Worm (Caenorhabditis elegans): Measurements from ENCODE around the gene C53A5.17.

C53A5.17 gene

ce11 chrV:14506713-14507675, 13.9 kb downstream of the C53A5.17 start (continued):
- no peak for TF ChIP-seq unc-55 (GFP tag; optimal IDR thresholded peaks at IDR 0.05)
- no peak for TF ChIP-seq ztf-1 (GFP tag; conservative IDR thresholded peaks at IDR 0.05)
- TF ChIP-seq crh-2 (tag; optimal IDR thresholded peaks at IDR 0.05): no peak

ce11 chrV:14505745-14506214, 15.1 kb downstream of the C53A5.17 start:
- TF ChIP-seq ceh-16 (tag; optimal IDR thresholded peaks at IDR 0.05) (peak; percentile 89), egl-27 (tag; optimal IDR thresholded peaks at IDR 0.05) (peak; percentile 73), unc-39 (tag; optimal IDR thresholded peaks at IDR 0.05) (no peak), crh-2 (tag; optimal IDR thresholded peaks at IDR 0.05) (no peak), elt-1 (tag; optimal IDR thresholded peaks at IDR 0.05) (peak; percentile 85), gmeb-1 (tag; optimal IDR thresholded peaks at IDR 0.05) (peak; percentile 24), mdl-1 (tag; optimal IDR thresholded peaks at IDR 0.05) (peak in 1 of 2 experiments; percentile 4), sem-4 (tag; optimal IDR thresholded peaks at IDR 0.05) (peak; percentile 42), skn-1 (tag; optimal IDR thresholded peaks at IDR 0.05) (peak; percentile 28), nhr-25 (tag; optimal IDR thresholded peaks at IDR 0.05) (peak; percentile 48), mab-5 (tag; optimal IDR thresholded peaks at IDR 0.05) (no peak), sma-9 (GFP tag; optimal IDR thresholded peaks at IDR 0.05) (peak; percentile 40), sma-9 (tag; optimal IDR thresholded peaks at IDR 0.05) (no peak), nhr-21 (tag; optimal IDR thresholded peaks at IDR 0.05) (peak; percentile 85), mbf-1 (tag; optimal IDR thresholded peaks at IDR 0.05) (no peak), sma-3 (GFP tag; optimal IDR thresholded peaks at IDR 0.05) (peak; percentile 44), blmp-1 (tag; optimal IDR thresholded peaks at IDR 0.05; ENCODE audit: insufficient read depth) (peak; percentile 33), fos-1 (tag; optimal IDR thresholded peaks at IDR 0.05) (peak; percentile 90)

ce11 chrV:14504774-14505173, 16.1 kb downstream of the C53A5.17 start:
- TF ChIP-seq mab-5 (tag; optimal IDR thresholded peaks at IDR 0.05) (no peak), alr-1 (tag; optimal IDR thresholded peaks at IDR 0.05) (no peak), ama-1 (optimal IDR thresholded peaks at IDR 0.05) (no peak), gmeb-1 (tag; optimal IDR thresholded peaks at IDR 0.05) (no peak), fos-1 (tag; optimal IDR thresholded peaks at IDR 0.05) (peak; percentile 68), ztf-4 (tag; optimal IDR thresholded peaks at IDR 0.05) (no peak), nhr-21 (tag; optimal IDR thresholded peaks at IDR 0.05) (no peak), elt-1 (tag; optimal IDR thresholded peaks at IDR 0.05) (no peak), ceh-16 (tag; optimal IDR thresholded peaks at IDR 0.05) (peak; percentile 41), lsy-2 (tag; optimal IDR thresholded peaks at IDR 0.05) (no peak), lin-39 (tag; optimal IDR thresholded peaks at IDR 0.05) (no peak), Y55F3AM.14 (GFP tag; optimal IDR thresholded peaks at IDR 0.05) (no peak), nhr-6 (tag; optimal IDR thresholded peaks at IDR 0.05) (no peak), C34F6.9 (tag; optimal IDR thresholded peaks at IDR 0.05) (no peak), mbf-1 (tag; optimal IDR thresholded peaks at IDR 0.05) (no peak)

- TF ChIP-seq gmeb-1 (tag; optimal IDR thresholded peaks at IDR 0.05): no peak
- TF ChIP-seq peb-1 (tag; optimal IDR thresholded peaks at IDR 0.05): no peak
- TF ChIP-seq elt-1 (tag; optimal IDR thresholded peaks at IDR 0.05): no peak
- no peak for TF ChIP-seq sma-3 (GFP tag; optimal IDR thresholded peaks at IDR 0.05)
- no peak for TF ChIP-seq nhr-11 (tag; optimal IDR thresholded peaks at IDR 0.05)
- TF ChIP-seq fos-1 (tag; optimal IDR thresholded peaks at IDR 0.05): peak; percentile 32
These were observed 16.8 kb downstream of the C53A5.17 start for ce11 chrV:14504120-14504519.

ce11 chrV:14503065-14503464, 17.8 kb downstream of the C53A5.17 start:
- TF ChIP-seq ZK546.5 (tag; optimal IDR thresholded peaks at IDR 0.05): no peak
- TF ChIP-seq lsy-2 (tag; optimal IDR thresholded peaks at IDR 0.05): no peak
- no peak for TF ChIP-seq blmp-1 (tag; optimal IDR thresholded peaks at IDR 0.05; ENCODE audit: insufficient read depth)
- no peak for TF ChIP-seq C34F6.9 (tag; optimal IDR thresholded peaks at IDR 0.05)
- no peak for TF ChIP-seq nhr-25 (tag; optimal IDR thresholded peaks at IDR 0.05)
- no peak for TF ChIP-seq ama-1 (optimal IDR thresholded peaks at IDR 0.05)
- no peak for TF ChIP-seq ztf-1 (GFP tag; conservative IDR thresholded peaks at IDR 0.05)
- TF ChIP-seq nhr-6 (tag; optimal IDR thresholded peaks at IDR 0.05): no peak
- no peak for TF ChIP-seq unc-39 (tag; optimal IDR thresholded peaks at IDR 0.05)
- no peak for TF ChIP-seq gmeb-1 (tag; optimal IDR thresholded peaks at IDR 0.05)
- TF ChIP-seq fos-1 (tag; optimal IDR thresholded peaks at IDR 0.05): peak; percentile 92
- TF ChIP-seq skn-1 (tag; optimal IDR thresholded peaks at IDR 0.05): peak; percentile 47
- no peak for TF ChIP-seq aly-2 (tag; optimal IDR thresholded peaks at IDR 0.05)
- TF ChIP-seq alr-1 (tag; optimal IDR thresholded peaks at IDR 0.05): no peak
- TF ChIP-seq lin-11 (tag; optimal IDR thresholded peaks at IDR 0.05): no peak
- TF ChIP-seq nhr-12 (tag; optimal IDR thresholded peaks at IDR 0.05): no peak
- no peak for TF ChIP-seq nhr-23 (tag; optimal IDR thresholded peaks at IDR 0.05)
- TF ChIP-seq F13H6.1 (tag; optimal IDR thresholded peaks at IDR 0.05): no peak
- TF ChIP-seq nhr-129 (tag; optimal IDR thresholded peaks at IDR 0.05): no peak
- no peak for TF ChIP-seq Y55F3AM.14 (GFP tag; optimal IDR thresholded peaks at IDR 0.05)
- TF ChIP-seq sma-3 (GFP tag; optimal IDR thresholded peaks at IDR 0.05): peak; percentile 8
- no peak for TF ChIP-seq sem-4 (tag; optimal IDR thresholded peaks at IDR 0.05)
- TF ChIP-seq lin-39 (tag; optimal IDR thresholded peaks at IDR 0.05): no peak
- TF ChIP-seq elt-3 (tag; optimal IDR thresholded peaks at IDR 0.05): no peak
- no peak for TF ChIP-seq unc-62 (GFP tag; optimal IDR thresholded peaks at IDR 0.05)
- TF ChIP-seq nhr-237 (tag; optimal IDR thresholded peaks at IDR 0.05): no peak
- TF ChIP-seq ztf-11 (tag; optimal IDR thresholded peaks at IDR 0.05): no peak
- TF ChIP-seq unc-55 (GFP tag; optimal IDR thresholded peaks at IDR 0.05): no peak

Data from whole organism, L2 larva.